Fruit fly (Drosophila melanogaster) whole organism, embryonic: ENCODE results near the gene CG34034.

Experiments used
- CG1529 ChIP-seq: fragments of 200-800 bp; sonication (Bioruptor generic); optimal IDR thresholded peaks from 3 replicates; lab custom pipeline; 2018; ENCODE audit warnings: missing biosample characterization, missing genetic modification characterization
- Neu2 ChIP-seq: fragments of 200-800 bp; sonication (Bioruptor generic); optimal IDR thresholded peaks from 3 replicates; lab custom pipeline; 2016; ENCODE audit warnings: missing biosample characterization, missing genetic modification characterization, borderline replicate concordance
- h ChIP-seq: fragments of >200 bp; optimal IDR thresholded peaks from 2 replicates; lab custom pipeline; 2017
- hb ChIP-seq: fragments of 200-800 bp; sonication (Bioruptor generic); IDR thresholded peaks from 3 replicates; pipeline ENCODE4 v1.3.6; 2022; ENCODE audit warnings: missing biosample characterization, missing genetic modification characterization; ENCODE audit not compliant: partially characterized antibody
- usp ChIP-seq: fragments of >200 bp; optimal IDR thresholded peaks from 2 replicates; lab custom pipeline; 2017; ENCODE audit warnings: missing biosample characterization, missing genetic modification characterization

DNA sequence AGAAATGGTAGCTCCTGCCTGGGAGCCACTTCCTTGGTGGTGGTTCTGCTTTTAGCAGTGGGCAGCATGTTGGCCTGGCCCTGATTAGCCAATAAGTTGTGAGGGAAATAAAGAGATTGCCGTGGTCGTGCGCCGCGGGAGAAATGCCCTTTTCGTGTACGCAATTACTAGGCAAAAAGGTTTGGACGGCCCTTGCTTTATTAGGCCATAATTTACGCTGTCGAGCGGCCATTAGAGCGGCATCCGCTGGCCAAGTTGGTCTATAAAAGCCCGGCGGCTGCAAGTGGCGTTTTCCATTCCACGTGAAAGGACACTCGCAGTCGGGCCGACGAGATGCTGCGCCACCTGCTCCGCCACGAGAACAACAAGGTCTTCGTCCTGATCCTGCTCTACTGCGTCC, 30.3 kb upstream of the CG34034 start, which contains the start of gene Burs:
- TF ChIP-seq Neu2, result no peak
- TF ChIP-seq hb (GFP tag; lab: Robert Waterston, UW), result no peak
- no peak for TF ChIP-seq h (lab: Kevin White, UChicago)
- no peak for TF ChIP-seq CG1529
- TF ChIP-seq usp, result no peak
